Worm (Caenorhabditis elegans) whole organism, L1 larva: ENCODE data around the gene fbxb-105.

Source experiments
- C04F5.9 ChIP-seq: sonication (generic microtip); optimal IDR thresholded peaks from 2 replicates; lab custom pipeline; 2016; ENCODE audit warnings: missing genetic modification characterization, missing compliant biosample characterization
- C16A3.4 ChIP-seq: fragments of 150-350 bp; optimal IDR thresholded peaks from 2 replicates; lab custom pipeline; 2014; ENCODE audit warnings: missing biosample characterization, missing genetic modification characterization
- F16B12.6 ChIP-seq: fragments of 150-350 bp; optimal IDR thresholded peaks from 2 replicates; lab custom pipeline; 2014; ENCODE audit warnings: missing biosample characterization, missing genetic modification characterization
- Y116A8C.19 ChIP-seq: sonication (generic microtip); optimal IDR thresholded peaks from 2 replicates; lab custom pipeline; 2016; ENCODE audit warnings: missing compliant biosample characterization, missing genetic modification characterization, borderline replicate concordance
- alr-1 ChIP-seq: fragments of 200-800 bp; sonication (Bioruptor generic); optimal IDR thresholded peaks from 2 replicates; lab custom pipeline; 2018; ENCODE audit warnings: borderline replicate concordance, mild to moderate bottlenecking, missing genetic modification characterization, missing compliant biosample characterization
- aly-2 ChIP-seq: fragments of 150-350 bp; optimal IDR thresholded peaks from 2 replicates; lab custom pipeline; 2014; ENCODE audit warnings: missing biosample characterization, missing genetic modification characterization
- ama-1 ChIP-seq: fragments of 150-350 bp; optimal IDR thresholded peaks from 2 replicates; lab custom pipeline; 2014
- blmp-1 ChIP-seq: fragments of 150-350 bp; optimal IDR thresholded peaks from 2 replicates; lab custom pipeline; 2014; ENCODE audit warnings: missing biosample characterization, missing genetic modification characterization
- ceh-63 ChIP-seq: fragments of 200-800 bp; sonication (Bioruptor generic); optimal IDR thresholded peaks from 2 replicates; lab custom pipeline; 2018; ENCODE audit warnings: mild to moderate bottlenecking, missing genetic modification characterization, missing compliant biosample characterization
- ceh-82 ChIP-seq, 3 experiments: fragments of 150-350 bp in 1 of 3; sonication (generic microtip) in 2 of 3; optimal IDR thresholded peaks; 2 replicates each; lab custom pipeline; 2014 to 2017; ENCODE audit warnings: missing biosample characterization in 3 of 3, missing genetic modification characterization in 3 of 3
- dpl-1 ChIP-seq, 3 experiments: fragments of 150-350 bp in 2 of 3; sonication (generic microtip) in 1 of 3; optimal IDR thresholded peaks; 2 replicates each; lab custom pipeline; 2014 to 2017; ENCODE audit warnings: missing biosample characterization in 3 of 3, missing genetic modification characterization in 3 of 3, missing genetic modification reagents in 3 of 3
- dsc-1 ChIP-seq: sonication (generic microtip); optimal IDR thresholded peaks from 2 replicates; lab custom pipeline; 2016; ENCODE audit warnings: mild to moderate bottlenecking, missing genetic modification characterization, missing compliant biosample characterization
- efl-1 ChIP-seq, 4 experiments: fragments of 150-350 bp; optimal IDR thresholded peaks in 3 of 4; peaks in 1 of 4; 1 replicate in 1 of 4; 2 replicates in 3 of 4; lab custom pipeline; 2014; ENCODE audit warnings: missing biosample characterization in 2 of 4, missing genetic modification characterization in 2 of 4, missing genetic modification reagents in 2 of 4
- elt-2 ChIP-seq: sonication (generic microtip); optimal IDR thresholded peaks from 2 replicates; lab custom pipeline; 2016; ENCODE audit warnings: missing genetic modification characterization, mild to moderate bottlenecking, inconsistent platforms, missing compliant biosample characterization, missing genetic modification reagents
- elt-3 ChIP-seq, 6 experiments: fragments of 150-350 bp in 1 of 6; sonication (generic microtip); optimal IDR thresholded peaks; 2 replicates each; lab custom pipeline; 2017 to 2018; ENCODE audit warnings: missing biosample characterization in 6 of 6, missing genetic modification characterization in 6 of 6, inconsistent platforms in 1 of 6
- ets-5 ChIP-seq: fragments of 200-800 bp; sonication (Bioruptor generic); IDR thresholded peaks from 2 replicates; pipeline ENCODE4 v1.3.6; 2022; ENCODE audit warnings: missing genetic modification characterization, missing compliant biosample characterization
- fkh-10 ChIP-seq: sonication (generic microtip); optimal IDR thresholded peaks from 2 replicates; lab custom pipeline; 2017; ENCODE audit warnings: missing biosample characterization, missing genetic modification reagents, missing genetic modification characterization
- fos-1 ChIP-seq: fragments of 150-350 bp; optimal IDR thresholded peaks from 2 replicates; lab custom pipeline; 2014; ENCODE audit warnings: missing biosample characterization, missing genetic modification characterization
- grh-1 ChIP-seq: fragments of 200-800 bp; sonication (Bioruptor generic); IDR thresholded peaks from 2 replicates; pipeline ENCODE4 v1.3.6; 2022; ENCODE audit warnings: missing genetic modification reagents, missing genetic modification characterization, missing compliant biosample characterization
- hlh-17 ChIP-seq: fragments of 200-800 bp; sonication (Bioruptor generic); optimal IDR thresholded peaks from 2 replicates; lab custom pipeline; 2018; ENCODE audit warnings: missing genetic modification characterization, mild to moderate bottlenecking, missing compliant biosample characterization, moderate library complexity, borderline replicate concordance
- hlh-4 ChIP-seq: sonication (generic microtip); optimal IDR thresholded peaks from 2 replicates; lab custom pipeline; 2016; ENCODE audit warnings: mild to moderate bottlenecking, missing genetic modification characterization, missing compliant biosample characterization
- hpl-2 ChIP-seq: fragments of 150-350 bp; optimal IDR thresholded peaks from 2 replicates; lab custom pipeline; 2014; ENCODE audit warnings: missing biosample characterization, missing genetic modification reagents, missing genetic modification characterization
- irx-1 ChIP-seq: sonication (generic microtip); optimal IDR thresholded peaks from 2 replicates; lab custom pipeline; 2016; ENCODE audit warnings: missing genetic modification characterization, missing compliant biosample characterization
- isw-1 ChIP-seq: fragments of 200-800 bp; sonication (Bioruptor generic); IDR thresholded peaks from 2 replicates; pipeline ENCODE4 v1.3.6; 2022; ENCODE audit warnings: missing genetic modification characterization, missing compliant biosample characterization
- lin-13 ChIP-seq: fragments of 150-350 bp; optimal IDR thresholded peaks from 2 replicates; lab custom pipeline; 2014; ENCODE audit warnings: missing biosample characterization, missing genetic modification reagents, missing genetic modification characterization
- lin-14 ChIP-seq: fragments of 200-800 bp; sonication (Bioruptor generic); optimal IDR thresholded peaks from 2 replicates; lab custom pipeline; 2018; ENCODE audit warnings: mild to moderate bottlenecking, missing genetic modification characterization, moderate library complexity, missing compliant biosample characterization
- lin-39 ChIP-seq: fragments of 150-350 bp; optimal IDR thresholded peaks from 2 replicates; lab custom pipeline; 2014; ENCODE audit warnings: missing biosample characterization, missing genetic modification reagents, missing genetic modification characterization
- lir-3 ChIP-seq: sonication (generic microtip); optimal IDR thresholded peaks from 2 replicates; lab custom pipeline; 2016; ENCODE audit warnings: mild to moderate bottlenecking, missing genetic modification characterization, moderate library complexity, missing compliant biosample characterization; ENCODE audit not compliant: poor library complexity
- lsy-2 ChIP-seq, 2 experiments: fragments of 150-350 bp; optimal IDR thresholded peaks; 2 replicates each; lab custom pipeline; 2014; ENCODE audit warnings: missing biosample characterization in 2 of 2, missing genetic modification characterization in 2 of 2
- mab-9 ChIP-seq: fragments of 200-800 bp; sonication (Bioruptor generic); IDR thresholded peaks from 2 replicates; pipeline ENCODE4 v1.3.6; 2022; ENCODE audit warnings: missing genetic modification reagents, missing genetic modification characterization, missing compliant biosample characterization
- mdl-1 ChIP-seq, 2 experiments: fragments of 150-350 bp; optimal IDR thresholded peaks; 2 replicates each; lab custom pipeline; 2014 to 2017; ENCODE audit warnings: missing biosample characterization in 2 of 2, missing genetic modification characterization in 2 of 2, inconsistent platforms in 1 of 2
- mep-1 ChIP-seq: fragments of 150-350 bp; optimal IDR thresholded peaks from 2 replicates; lab custom pipeline; 2014; ENCODE audit warnings: missing biosample characterization, missing genetic modification characterization
- nhr-11 ChIP-seq: fragments of 150-350 bp; optimal IDR thresholded peaks from 2 replicates; lab custom pipeline; 2014; ENCODE audit warnings: missing biosample characterization, missing genetic modification characterization
- nhr-12 ChIP-seq: sonication (generic microtip); optimal IDR thresholded peaks from 2 replicates; lab custom pipeline; 2017; ENCODE audit warnings: missing biosample characterization, missing genetic modification characterization
- nhr-19 ChIP-seq: fragments of 200-800 bp; sonication (Bioruptor generic); conservative IDR thresholded peaks from 2 replicates; pipeline ENCODE4 v1.3.6; 2022; ENCODE audit warnings: missing genetic modification characterization, missing compliant biosample characterization
- nhr-20 ChIP-seq: sonication (generic microtip); optimal IDR thresholded peaks from 2 replicates; lab custom pipeline; 2016; ENCODE audit warnings: mild to moderate bottlenecking, missing genetic modification characterization, missing compliant biosample characterization
- nhr-28 ChIP-seq: fragments of 150-350 bp; optimal IDR thresholded peaks from 2 replicates; lab custom pipeline; 2014; ENCODE audit warnings: missing biosample characterization, missing genetic modification characterization
- nhr-71 ChIP-seq: sonication (generic microtip); optimal IDR thresholded peaks from 2 replicates; lab custom pipeline; 2016; ENCODE audit warnings: mild to moderate bottlenecking, missing genetic modification characterization, moderate library complexity, missing compliant biosample characterization
- nhr-77 ChIP-seq: fragments of 150-350 bp; optimal IDR thresholded peaks from 2 replicates; lab custom pipeline; 2014; ENCODE audit warnings: missing biosample characterization, missing genetic modification characterization
- nhr-85 ChIP-seq: sonication (generic microtip); peaks from one replicate; lab custom pipeline; 2016; ENCODE audit warnings: missing genetic modification characterization, inconsistent platforms, missing compliant biosample characterization
- pag-3 ChIP-seq: sonication (generic microtip); optimal IDR thresholded peaks from 2 replicates; lab custom pipeline; 2017; ENCODE audit warnings: missing genetic modification characterization, mild to moderate bottlenecking, missing compliant biosample characterization, antibody characterized with exemption, borderline replicate concordance; ENCODE audit not compliant: insufficient read depth
- snu-23 ChIP-seq: sonication (generic microtip); optimal IDR thresholded peaks from 2 replicates; lab custom pipeline; 2016; ENCODE audit warnings: missing genetic modification characterization, missing compliant biosample characterization
- sox-4 ChIP-seq: sonication (generic microtip); optimal IDR thresholded peaks from 2 replicates; lab custom pipeline; 2016; ENCODE audit warnings: missing genetic modification characterization, missing compliant biosample characterization
- sptf-1 ChIP-seq: fragments of 150-350 bp; optimal IDR thresholded peaks from 2 replicates; lab custom pipeline; 2014; ENCODE audit warnings: missing biosample characterization, missing genetic modification characterization
- sup-37 ChIP-seq: fragments of 200-800 bp; sonication (Bioruptor generic); optimal IDR thresholded peaks from 2 replicates; lab custom pipeline; 2018; ENCODE audit warnings: mild to moderate bottlenecking, missing genetic modification characterization, missing compliant biosample characterization
- swsn-7 ChIP-seq: sonication (generic microtip); optimal IDR thresholded peaks from 2 replicates; lab custom pipeline; 2016; ENCODE audit warnings: missing genetic modification characterization, missing compliant biosample characterization
- tbx-2 ChIP-seq: sonication (generic microtip); optimal IDR thresholded peaks from 2 replicates; lab custom pipeline; 2016; ENCODE audit warnings: missing genetic modification characterization, missing compliant biosample characterization
- tlp-1 ChIP-seq: fragments of 150-350 bp; optimal IDR thresholded peaks from 2 replicates; lab custom pipeline; 2014; ENCODE audit warnings: missing biosample characterization, missing genetic modification characterization
- unc-30 ChIP-seq: sonication (generic microtip); optimal IDR thresholded peaks from 2 replicates; lab custom pipeline; 2017; ENCODE audit warnings: missing biosample characterization, missing genetic modification characterization
- unc-62 ChIP-seq: fragments of 150-350 bp; optimal IDR thresholded peaks from 2 replicates; lab custom pipeline; 2014; ENCODE audit warnings: missing biosample characterization, missing genetic modification reagents, missing genetic modification characterization
- unc-98 ChIP-seq: fragments of 200-800 bp; sonication (Bioruptor generic); IDR thresholded peaks from 2 replicates; pipeline ENCODE4 v1.3.6; 2022; ENCODE audit warnings: missing genetic modification characterization, missing compliant biosample characterization
- zag-1 ChIP-seq: fragments of 150-350 bp; optimal IDR thresholded peaks from 2 replicates; lab custom pipeline; 2014; ENCODE audit warnings: missing biosample characterization, missing genetic modification characterization
- ztf-11 ChIP-seq, 2 experiments: sonication (generic microtip); optimal IDR thresholded peaks; 2 replicates each; lab custom pipeline; 2016 to 2017; ENCODE audit warnings: missing genetic modification characterization in 2 of 2, missing biosample characterization in 1 of 2, missing compliant biosample characterization in 1 of 2

Gene fbxb-105

ce11 chrII:2804245-2804644 is 33.6 kb upstream of the fbxb-105 start:
- TF ChIP-seq lir-3 (tag; lab: Kevin White, UChicago): no peak
- TF ChIP-seq nhr-77: no peak
- no peak for TF ChIP-seq elt-2 (tag; lab: Kevin White, UChicago)
- TF ChIP-seq hlh-4: no peak
- no peak for TF ChIP-seq nhr-12 (tag; lab: Kevin White, UChicago)
- TF ChIP-seq isw-1 (GFP tag; lab: Robert Waterston, UW): no peak
- no peak for TF ChIP-seq elt-3 (tag; optimal IDR thresholded peaks at IDR 0.05; lab: Kevin White, UChicago)
- TF ChIP-seq dpl-1 (GFP tag; optimal IDR thresholded peaks at IDR 0.05; lab: Kevin White, UChicago): peak in 1 of 3 experiments; percentile 13
- TF ChIP-seq alr-1: no peak
- no peak for TF ChIP-seq C04F5.9 (tag; lab: Kevin White, UChicago)
- no peak for TF ChIP-seq mep-1 (tag; lab: Kevin White, UChicago)
- peak in 1 of 3 experiments; percentile 15 for TF ChIP-seq ceh-82 (tag; optimal IDR thresholded peaks at IDR 0.05; lab: Kevin White, UChicago)
- no peak for TF ChIP-seq fos-1 (tag; lab: Kevin White, UChicago)
- no peak for TF ChIP-seq zag-1 (tag; lab: Kevin White, UChicago)
- TF ChIP-seq nhr-71 (tag; lab: Kevin White, UChicago): peak; percentile 46
- no peak for TF ChIP-seq ztf-11 (tag; optimal IDR thresholded peaks at IDR 0.05; lab: Kevin White, UChicago)
- TF ChIP-seq nhr-85: no peak
- TF ChIP-seq lsy-2 (tag; optimal IDR thresholded peaks at IDR 0.05; lab: Kevin White, UChicago): peak in 1 of 2 experiments; percentile 42
- no peak for TF ChIP-seq ceh-63 (GFP tag; lab: Kevin White, UChicago)
- TF ChIP-seq ama-1: no peak
- TF ChIP-seq grh-1 (GFP tag; lab: Robert Waterston, UW): no peak
- TF ChIP-seq unc-30 (tag; lab: Kevin White, UChicago): no peak
- TF ChIP-seq efl-1 (optimal IDR thresholded peaks at IDR 0.05; lab: Kevin White, UChicago): peak; percentile 34 to 51
- no peak for TF ChIP-seq efl-1 (GFP tag; optimal IDR thresholded peaks at IDR 0.05 in 1 of 2; lab: Kevin White, UChicago)
- peak; percentile 2 for TF ChIP-seq snu-23
- TF ChIP-seq lin-13 (GFP tag; lab: Kevin White, UChicago): no peak
- TF ChIP-seq nhr-20 (tag; lab: Kevin White, UChicago): no peak
- TF ChIP-seq nhr-11: no peak
- no peak for TF ChIP-seq F16B12.6 (tag; lab: Kevin White, UChicago)
- TF ChIP-seq aly-2 (tag; lab: Kevin White, UChicago): no peak
- no peak for TF ChIP-seq hlh-17 (GFP tag; lab: Kevin White, UChicago)
- TF ChIP-seq pag-3 (tag; lab: Kevin White, UChicago): no peak
- no peak for TF ChIP-seq sup-37 (GFP tag; lab: Kevin White, UChicago)
- no peak for TF ChIP-seq tlp-1 (tag; lab: Kevin White, UChicago)
- no peak for TF ChIP-seq unc-62 (GFP tag; lab: Kevin White, UChicago)
- no peak for TF ChIP-seq C16A3.4 (tag; lab: Kevin White, UChicago)
- TF ChIP-seq nhr-19: no peak
- TF ChIP-seq ets-5 (GFP tag; lab: Robert Waterston, UW): no peak
- TF ChIP-seq sptf-1 (tag; lab: Kevin White, UChicago): no peak
- TF ChIP-seq swsn-7 (tag; lab: Kevin White, UChicago): no peak
- TF ChIP-seq hpl-2 (GFP tag; lab: Kevin White, UChicago): no peak
- no peak for TF ChIP-seq dsc-1 (tag; lab: Kevin White, UChicago)
- no peak for TF ChIP-seq sox-4 (tag; lab: Kevin White, UChicago)
- TF ChIP-seq lin-14: peak; percentile 65
- TF ChIP-seq tbx-2 (tag; lab: Kevin White, UChicago): no peak
- no peak for TF ChIP-seq unc-98 (GFP tag; lab: Robert Waterston, UW)
- no peak for TF ChIP-seq Y116A8C.19
- TF ChIP-seq mab-9 (GFP tag; lab: Robert Waterston, UW): no peak
- TF ChIP-seq fkh-10 (GFP tag; lab: Kevin White, UChicago): no peak
- peak in 1 of 2 experiments; percentile 32 for TF ChIP-seq mdl-1 (tag; optimal IDR thresholded peaks at IDR 0.05; lab: Kevin White, UChicago)
- no peak for TF ChIP-seq nhr-28 (tag; lab: Kevin White, UChicago)
- TF ChIP-seq blmp-1 (tag; lab: Kevin White, UChicago): no peak
- TF ChIP-seq irx-1: no peak
- TF ChIP-seq lin-39 (tag; lab: Kevin White, UChicago): no peak
